Worm (Caenorhabditis elegans): ENCODE data around the gene col-99.

The col-99 gene

ce11 chrIV:164777-165176, 17.1 kb upstream of the col-99 start, which contains the start of gene cutl-24:
cutl-24 (plus strand) TSS chrIV:165077.
- TF ChIP-seq ceh-19 (GFP tag; optimal IDR thresholded peaks at IDR 0.05) (no peak), ceh-9 (tag; optimal IDR thresholded peaks at IDR 0.05) (no peak), ceh-30 (tag; optimal IDR thresholded peaks at IDR 0.05) (no peak), hlh-13 (GFP tag; optimal IDR thresholded peaks at IDR 0.05) (no peak), ceh-24 (tag; optimal IDR thresholded peaks at IDR 0.05) (no peak)

DNA sequence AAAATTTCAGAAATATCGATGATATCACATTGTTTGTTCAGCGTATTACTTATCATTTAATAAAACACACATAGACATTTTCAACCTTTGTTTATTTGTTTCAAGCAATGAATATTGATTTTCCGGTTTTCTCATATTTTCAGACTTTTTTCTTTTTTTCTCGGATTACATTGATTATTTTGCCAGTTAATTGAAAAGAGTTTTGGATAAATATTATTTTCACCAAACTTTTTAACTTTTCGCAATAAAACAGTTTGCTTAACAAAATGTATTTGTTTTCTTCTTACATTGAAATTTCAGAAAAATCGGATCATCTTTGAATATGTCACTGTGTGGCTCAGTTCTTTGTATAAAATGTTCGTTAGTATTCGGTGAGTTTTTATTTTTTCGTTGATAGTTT, 14.8 kb upstream of the col-99 start, which contains the start of gene Y38C1AA.6:
Gene Y38C1AA.6, plus strand, starts transcription at position 301 of the 400 bp plus-strand sequence.
- TF ChIP-seq hlh-13 (GFP tag; optimal IDR thresholded peaks at IDR 0.05) (no peak), mec-3 (tag; optimal IDR thresholded peaks at IDR 0.05; ENCODE audit: borderline replicate concordance) (no peak), ceh-22 (tag; optimal IDR thresholded peaks at IDR 0.05) (no peak), T23F11.4 (GFP tag; optimal IDR thresholded peaks at IDR 0.05) (no peak), K09A11.1 (tag; optimal IDR thresholded peaks at IDR 0.05; ENCODE audit: insufficient read depth) (no peak), tbx-7 (tag; optimal IDR thresholded peaks at IDR 0.05) (no peak), fkh-6 (tag; optimal IDR thresholded peaks at IDR 0.05) (no peak), pha-2 (tag; optimal IDR thresholded peaks at IDR 0.05) (no peak), nfya-1 (tag; optimal IDR thresholded peaks at IDR 0.05) (no peak), ceh-6 (GFP tag; optimal IDR thresholded peaks at IDR 0.05) (no peak)

DNA sequence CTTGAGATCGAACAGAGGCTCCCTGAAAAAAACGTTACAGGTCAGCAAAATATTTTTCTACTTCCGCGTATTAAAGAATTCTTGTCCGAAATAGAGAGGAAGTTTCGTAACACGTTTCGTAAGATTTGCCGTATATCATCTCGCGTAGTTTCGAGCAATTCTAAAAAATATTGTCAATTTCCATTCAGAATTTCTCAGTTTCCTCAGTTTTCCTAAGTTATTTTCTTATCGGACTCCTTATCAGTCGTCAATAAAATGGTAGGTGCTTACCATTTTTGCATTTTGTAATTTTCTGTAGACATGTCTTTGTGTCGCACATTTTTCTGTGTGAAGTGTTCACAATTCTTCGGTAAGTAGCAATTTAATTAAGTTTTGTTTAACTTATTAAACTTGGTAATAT, 12.1 kb upstream of the col-99 start, which contains the start of gene Y38C1AA.19:
Gene Y38C1AA.19, plus strand, starts transcription at position 301 of the 400 bp plus-strand sequence.
- TF ChIP-seq gmeb-2 (tag; optimal IDR thresholded peaks at IDR 0.05), result no peak
- no peak for TF ChIP-seq ceh-34 (tag; optimal IDR thresholded peaks at IDR 0.05)

- no peak for TF ChIP-seq ref-2 (tag; optimal IDR thresholded peaks at IDR 0.05)
- TF ChIP-seq ama-1 (optimal IDR thresholded peaks at IDR 0.05), result no peak
- TF ChIP-seq ets-4 (tag; optimal IDR thresholded peaks at IDR 0.05), result no peak
- no peak for TF ChIP-seq tbx-2 (tag; optimal IDR thresholded peaks at IDR 0.05)
- TF ChIP-seq madf-2 (tag; optimal IDR thresholded peaks at IDR 0.05), result no peak
- no peak for TF ChIP-seq ceh-34 (tag; optimal IDR thresholded peaks at IDR 0.05)
- TF ChIP-seq Y22D7AL.16 (tag; optimal IDR thresholded peaks at IDR 0.05), result no peak
- TF ChIP-seq F13H6.1 (tag; optimal IDR thresholded peaks at IDR 0.05), result no peak
- no peak for TF ChIP-seq ceh-22 (tag; optimal IDR thresholded peaks at IDR 0.05)
- TF ChIP-seq pat-9 (tag; optimal IDR thresholded peaks at IDR 0.05), result no peak
- no peak for TF ChIP-seq ceh-14 (tag; optimal IDR thresholded peaks at IDR 0.05)
- TF ChIP-seq ceh-18 (tag; optimal IDR thresholded peaks at IDR 0.05), result no peak
- TF ChIP-seq ahr-1 (tag; optimal IDR thresholded peaks at IDR 0.05), result no peak
- TF ChIP-seq rnt-1 (tag; optimal IDR thresholded peaks at IDR 0.05), result no peak
- no peak for TF ChIP-seq fax-1 (tag; optimal IDR thresholded peaks at IDR 0.05)
- no peak for TF ChIP-seq ceh-31 (tag; optimal IDR thresholded peaks at IDR 0.05)
- no peak for TF ChIP-seq ceh-30 (tag; optimal IDR thresholded peaks at IDR 0.05)
- TF ChIP-seq ttx-3 (tag; optimal IDR thresholded peaks at IDR 0.05), result no peak
- no peak for TF ChIP-seq nhr-11 (tag; optimal IDR thresholded peaks at IDR 0.05)
- no peak for TF ChIP-seq C38D4.7 (GFP tag; optimal IDR thresholded peaks at IDR 0.05)
Measured at ce11 chrIV:158662-159061, 10.9 kb upstream of the col-99 start, which contains the start of gene Y38C1AA.7. Y38C1AA.7 (plus strand) TSS chrIV:158962.

ce11 chrIV:157809-158208, 10.1 kb upstream of the col-99 start, which contains the start of gene gegf-1:
gegf-1 (minus strand) TSS chrIV:157909.
- no peak for TF ChIP-seq nfya-1 (tag; optimal IDR thresholded peaks at IDR 0.05)
- TF ChIP-seq dve-1 (tag; optimal IDR thresholded peaks at IDR 0.05), result no peak
- TF ChIP-seq ama-1 (optimal IDR thresholded peaks at IDR 0.05), result no peak
- TF ChIP-seq fkh-6 (tag; optimal IDR thresholded peaks at IDR 0.05), result no peak
- TF ChIP-seq ahr-1 (tag; optimal IDR thresholded peaks at IDR 0.05), result no peak
- TF ChIP-seq odd-2 (tag; optimal IDR thresholded peaks at IDR 0.05), result no peak
- TF ChIP-seq ceh-31 (tag; optimal IDR thresholded peaks at IDR 0.05), result no peak
- TF ChIP-seq ceh-18 (tag; optimal IDR thresholded peaks at IDR 0.05), result no peak
- TF ChIP-seq ets-4 (tag; optimal IDR thresholded peaks at IDR 0.05), result no peak
- TF ChIP-seq fkh-10 (GFP tag; optimal IDR thresholded peaks at IDR 0.05), result no peak
- TF ChIP-seq ref-2 (tag; optimal IDR thresholded peaks at IDR 0.05), result no peak
- TF ChIP-seq K09A11.1 (tag; optimal IDR thresholded peaks at IDR 0.05; ENCODE audit: insufficient read depth), result no peak
- TF ChIP-seq nhr-232 (tag; optimal IDR thresholded peaks at IDR 0.05), result no peak
- TF ChIP-seq F13H6.1 (tag; optimal IDR thresholded peaks at IDR 0.05), result no peak
- no peak for TF ChIP-seq ceh-48 (tag; optimal IDR thresholded peaks at IDR 0.05)
- TF ChIP-seq pqm-1 (tag; optimal IDR thresholded peaks at IDR 0.05), result no peak
- no peak for TF ChIP-seq madf-2 (tag; optimal IDR thresholded peaks at IDR 0.05)
- TF ChIP-seq pha-2 (tag; optimal IDR thresholded peaks at IDR 0.05), result no peak
- no peak for TF ChIP-seq ceh-19 (GFP tag; optimal IDR thresholded peaks at IDR 0.05)
